Worm (Caenorhabditis elegans) whole organism, L4 larva: Measurements from ENCODE around the gene C25E10.16.

ENCODE experiments used
- F37D6.2 ChIP-seq: sonication (generic microtip); optimal IDR thresholded peaks from 2 replicates; lab custom pipeline; 2016; ENCODE audit warnings: mild to moderate bottlenecking, missing genetic modification characterization, missing compliant biosample characterization
- F49E8.2 ChIP-seq: sonication (generic microtip); optimal IDR thresholded peaks from 2 replicates; lab custom pipeline; 2016; ENCODE audit warnings: missing compliant biosample characterization, mild to moderate bottlenecking, missing genetic modification characterization, borderline replicate concordance
- T20F7.1 ChIP-seq: fragments of 200-800 bp; sonication (Bioruptor generic); optimal IDR thresholded peaks from 2 replicates; lab custom pipeline; 2018; ENCODE audit warnings: mild to moderate bottlenecking, missing genetic modification characterization, missing compliant biosample characterization
- T26A8.4 ChIP-seq: fragments of 200-800 bp; sonication (Bioruptor generic); IDR thresholded peaks from 2 replicates; pipeline ENCODE4 v1.3.6; 2022; ENCODE audit warnings: missing genetic modification characterization, missing compliant biosample characterization
- Y105C5A.15 ChIP-seq: fragments of 200-800 bp; sonication (Bioruptor generic); IDR thresholded peaks from 2 replicates; pipeline ENCODE4 v1.3.6; 2022; ENCODE audit warnings: missing genetic modification characterization, missing compliant biosample characterization
- arid-1 ChIP-seq: fragments of 200-800 bp; sonication (Bioruptor generic); conservative IDR thresholded peaks from 2 replicates; pipeline ENCODE4 v1.3.6; 2022; ENCODE audit warnings: missing genetic modification reagents, missing genetic modification characterization, missing compliant biosample characterization
- attf-4 ChIP-seq: sonication (generic microtip); optimal IDR thresholded peaks from 3 replicates; lab custom pipeline; 2017; ENCODE audit warnings: missing biosample characterization, missing genetic modification characterization
- ceh-20 ChIP-seq: fragments of 200-800 bp; sonication (Bioruptor generic); IDR thresholded peaks from 2 replicates; pipeline ENCODE4 v1.3.6; 2022; ENCODE audit warnings: missing genetic modification reagents, missing genetic modification characterization, missing compliant biosample characterization
- ceh-32 ChIP-seq: sonication (generic microtip); optimal IDR thresholded peaks from 2 replicates; lab custom pipeline; 2016; ENCODE audit warnings: mild to moderate bottlenecking, missing genetic modification characterization, missing compliant biosample characterization; ENCODE audit not compliant: poor library complexity
- ceh-82 ChIP-seq: sonication (generic microtip); optimal IDR thresholded peaks from 2 replicates; lab custom pipeline; 2017; ENCODE audit warnings: missing biosample characterization, missing genetic modification characterization
- ctbp-1 ChIP-seq: fragments of 200-800 bp; sonication (Bioruptor generic); IDR thresholded peaks from 2 replicates; pipeline ENCODE4 v1.3.6; 2022; ENCODE audit warnings: missing genetic modification reagents, missing genetic modification characterization, missing compliant biosample characterization
- daf-16 ChIP-seq, 3 experiments: sonication (generic microtip); optimal IDR thresholded peaks; 2 replicates each; lab custom pipeline; 2016 to 2017; ENCODE audit warnings: missing genetic modification characterization in 3 of 3, missing genetic modification reagents in 3 of 3, mild to moderate bottlenecking in 2 of 3, missing compliant biosample characterization in 2 of 3, missing biosample characterization in 1 of 3, moderate library complexity in 1 of 3
- dve-1 ChIP-seq: sonication (generic microtip); optimal IDR thresholded peaks from 2 replicates; lab custom pipeline; 2017; ENCODE audit warnings: antibody characterized with exemption, mild to moderate bottlenecking, missing genetic modification characterization, missing compliant biosample characterization; ENCODE audit not compliant: insufficient read depth
- egl-27 ChIP-seq: sonication (generic microtip); optimal IDR thresholded peaks from 3 replicates; lab custom pipeline; 2017; ENCODE audit warnings: missing biosample characterization, missing genetic modification reagents, missing genetic modification characterization
- fkh-10 ChIP-seq: fragments of 150-350 bp; optimal IDR thresholded peaks from 2 replicates; lab custom pipeline; 2014; ENCODE audit warnings: missing biosample characterization, missing genetic modification reagents, missing genetic modification characterization
- hif-1 ChIP-seq, 2 experiments: sonication (generic microtip); optimal IDR thresholded peaks; 2 replicates each; lab custom pipeline; 2016 to 2017; ENCODE audit warnings: missing compliant biosample characterization in 2 of 2, missing genetic modification characterization in 2 of 2, missing genetic modification reagents in 2 of 2, missing genotype in 2 of 2, mild to moderate bottlenecking in 1 of 2
- hlh-11 ChIP-seq: fragments of 200-800 bp; sonication (Bioruptor generic); optimal IDR thresholded peaks from 2 replicates; lab custom pipeline; 2018; ENCODE audit warnings: mild to moderate bottlenecking, missing genetic modification characterization, missing compliant biosample characterization
- hlh-30 ChIP-seq: sonication (generic microtip); optimal IDR thresholded peaks from 2 replicates; lab custom pipeline; 2017; ENCODE audit warnings: antibody characterized with exemption, mild to moderate bottlenecking, missing genetic modification characterization, missing compliant biosample characterization; ENCODE audit not compliant: insufficient read depth
- hmg-1.1 ChIP-seq: fragments of 200-800 bp; sonication (Bioruptor generic); IDR thresholded peaks from 2 replicates; pipeline ENCODE4 v1.3.6; 2022; ENCODE audit warnings: missing genetic modification reagents, missing genetic modification characterization, missing compliant biosample characterization
- mep-1 ChIP-seq: fragments of 150-350 bp; sonication (generic microtip); optimal IDR thresholded peaks from 3 replicates; lab custom pipeline; 2014; ENCODE audit warnings: missing biosample characterization, missing genetic modification characterization
- mxl-3 ChIP-seq: fragments of 200-800 bp; sonication (Bioruptor generic); optimal IDR thresholded peaks from 2 replicates; lab custom pipeline; 2018; ENCODE audit warnings: mild to moderate bottlenecking, missing genetic modification characterization, missing compliant biosample characterization
- nhr-10 ChIP-seq: fragments of 150-350 bp; optimal IDR thresholded peaks from 2 replicates; lab custom pipeline; 2014; ENCODE audit warnings: missing biosample characterization, missing genetic modification characterization
- nhr-102 ChIP-seq: sonication (generic microtip); optimal IDR thresholded peaks from 2 replicates; lab custom pipeline; 2016; ENCODE audit warnings: mild to moderate bottlenecking, missing genetic modification characterization, moderate library complexity, missing compliant biosample characterization
- nhr-11 ChIP-seq: fragments of 150-350 bp; optimal IDR thresholded peaks from 2 replicates; lab custom pipeline; 2014; ENCODE audit warnings: missing biosample characterization, missing genetic modification characterization
- nhr-237 ChIP-seq: sonication (generic microtip); optimal IDR thresholded peaks from 2 replicates; lab custom pipeline; 2017; ENCODE audit warnings: missing biosample characterization, missing genetic modification characterization
- nhr-28 ChIP-seq: fragments of 150-350 bp; optimal IDR thresholded peaks from 2 replicates; lab custom pipeline; 2014; ENCODE audit warnings: missing biosample characterization, missing genetic modification characterization
- nhr-48 ChIP-seq: sonication (generic microtip); optimal IDR thresholded peaks from 2 replicates; lab custom pipeline; 2016; ENCODE audit warnings: mild to moderate bottlenecking, missing genetic modification characterization, missing compliant biosample characterization
- nhr-6 ChIP-seq: fragments of 150-350 bp; optimal IDR thresholded peaks from 2 replicates; lab custom pipeline; 2014; ENCODE audit warnings: missing biosample characterization, missing genetic modification characterization
- pha-4 ChIP-seq, 2 experiments: fragments of 150-350 bp in 1 of 2; fragments of 200-800 bp in 1 of 2; sonication (Bioruptor generic) in 1 of 2; IDR thresholded peaks in 1 of 2; optimal IDR thresholded peaks in 1 of 2; 2 replicates each; pipeline versions ENCODE4 v1.3.6 to Lab custom; 2014 to 2022; ENCODE audit warnings: missing genetic modification characterization in 2 of 2, missing genetic modification reagents in 2 of 2, missing biosample characterization in 1 of 2, missing compliant biosample characterization in 1 of 2
- php-3 ChIP-seq: fragments of 200-800 bp; sonication (Bioruptor generic); IDR thresholded peaks from 2 replicates; pipeline ENCODE4 v1.3.6; 2022; ENCODE audit warnings: missing genetic modification reagents, missing genetic modification characterization, missing compliant biosample characterization
- skn-1 ChIP-seq: fragments of 150-350 bp; optimal IDR thresholded peaks from 2 replicates; lab custom pipeline; 2014; ENCODE audit warnings: missing biosample characterization, missing genetic modification characterization
- snpc-4 ChIP-seq: fragments of 150-350 bp; optimal IDR thresholded peaks from 2 replicates; lab custom pipeline; 2014; ENCODE audit warnings: missing biosample characterization, missing genetic modification characterization
- unc-39 ChIP-seq: sonication (generic microtip); optimal IDR thresholded peaks from 2 replicates; lab custom pipeline; 2017; ENCODE audit warnings: missing biosample characterization, missing genetic modification characterization
- ztf-7 ChIP-seq: fragments of 150-350 bp; optimal IDR thresholded peaks from 2 replicates; lab custom pipeline; 2014; ENCODE audit warnings: missing biosample characterization, missing genetic modification characterization

The C25E10.16 gene

DNA sequence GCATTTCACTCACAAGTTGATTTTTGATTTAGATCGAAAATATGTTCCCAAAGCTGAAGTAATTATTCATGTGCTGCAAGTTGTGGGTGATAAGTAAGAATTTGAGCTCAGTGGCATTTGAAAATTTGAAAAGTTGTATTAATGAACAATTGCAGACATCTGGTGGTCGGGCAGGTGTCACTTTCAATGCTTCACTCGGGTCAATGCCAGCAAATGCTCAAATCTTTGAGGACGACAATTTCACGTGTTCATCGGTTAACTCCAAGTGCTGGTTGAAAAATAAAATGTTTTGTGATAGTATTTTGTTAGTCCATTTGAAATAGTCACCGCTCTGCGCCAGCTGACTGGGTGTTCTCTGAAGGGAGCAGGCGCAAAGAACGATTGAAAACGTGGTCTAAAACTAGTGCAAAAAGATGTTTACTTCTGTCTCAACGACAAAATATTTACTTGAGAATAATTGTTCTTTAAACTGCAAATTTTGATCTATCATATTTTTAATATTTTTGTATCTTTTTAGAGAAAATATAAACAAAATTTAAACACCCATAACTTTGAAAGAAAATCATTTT, 34.8 kb upstream of the C25E10.16 start (continued):
- TF ChIP-seq pha-4 (GFP tag; IDR thresholded peaks at IDR 0.05; lab: Robert Waterston, UW): no peak
- TF ChIP-seq pha-4 (tag; optimal IDR thresholded peaks at IDR 0.05; lab: Kevin White, UChicago): peak; percentile 52
- TF ChIP-seq mxl-3 (GFP tag; lab: Kevin White, UChicago): peak; percentile 11
- TF ChIP-seq nhr-102 (tag; lab: Kevin White, UChicago): no peak
- TF ChIP-seq php-3 (GFP tag; lab: Robert Waterston, UW): no peak
- no peak for TF ChIP-seq unc-39 (tag; lab: Kevin White, UChicago)
- TF ChIP-seq hif-1 (tag; optimal IDR thresholded peaks at IDR 0.05; lab: Kevin White, UChicago): peak in 1 of 2 experiments; percentile 39
- no peak for TF ChIP-seq F49E8.2 (tag; lab: Kevin White, UChicago)
- TF ChIP-seq arid-1 (GFP tag; lab: Robert Waterston, UW): no peak
- no peak for TF ChIP-seq T20F7.1
- peak; percentile 80 for TF ChIP-seq nhr-28
- TF ChIP-seq nhr-48: peak; percentile 58
- TF ChIP-seq ctbp-1: no peak
- no peak for TF ChIP-seq hmg-1.1 (GFP tag; lab: Robert Waterston, UW)
- peak in 1 of 2 experiments; percentile 95 for TF ChIP-seq daf-16 (GFP tag; optimal IDR thresholded peaks at IDR 0.05; lab: Kevin White, UChicago)
- TF ChIP-seq daf-16 (tag; optimal IDR thresholded peaks at IDR 0.05; lab: Kevin White, UChicago): peak; percentile 99
- no peak for TF ChIP-seq fkh-10 (GFP tag; lab: Kevin White, UChicago)
- 0 out of 2 replicates have a peak, but pooled peaks have one; percentile 27 for TF ChIP-seq T26A8.4 (GFP tag; lab: Robert Waterston, UW)
- no peak for TF ChIP-seq attf-4
- TF ChIP-seq ceh-32 (tag; lab: Kevin White, UChicago): no peak
- no peak for TF ChIP-seq ztf-7 (tag; lab: Kevin White, UChicago)
- TF ChIP-seq nhr-10: no peak
- peak; percentile 92 for TF ChIP-seq hlh-30
- TF ChIP-seq dve-1 (tag; lab: Kevin White, UChicago): peak; percentile 86
- TF ChIP-seq hlh-11 (tag; lab: Kevin White, UChicago): peak; percentile 91
- TF ChIP-seq nhr-11 (tag; lab: Kevin White, UChicago): peak; percentile 68
- no peak for TF ChIP-seq nhr-6 (tag; lab: Kevin White, UChicago)

DNA sequence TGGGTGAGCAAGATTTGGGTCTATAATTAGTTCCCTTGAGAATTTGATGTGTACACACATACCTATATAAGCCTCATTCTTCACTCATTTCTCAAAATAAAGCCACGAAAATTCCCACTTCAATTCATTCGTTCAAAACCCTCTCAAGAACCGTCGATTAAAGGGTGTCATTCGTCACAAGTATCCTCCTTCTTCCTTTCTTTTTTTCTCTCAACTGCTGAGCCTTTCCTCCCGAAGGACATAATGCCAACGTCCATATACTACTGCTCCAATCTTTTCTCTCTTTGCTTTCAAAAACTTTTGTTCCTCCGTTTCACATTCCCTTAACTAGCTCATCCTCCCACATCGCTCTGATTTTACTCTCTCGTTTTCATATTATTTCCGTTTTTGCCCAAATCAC, 32.8 kb upstream of the C25E10.16 start, which contains the start of gene T27E4.1:
T27E4.1 (plus strand) TSS at position 137 of the 400 bp plus-strand sequence.
- TF ChIP-seq F37D6.2 (tag; lab: Kevin White, UChicago): no peak
- no peak for TF ChIP-seq egl-27 (tag; lab: Kevin White, UChicago)
- TF ChIP-seq hlh-30: peak; percentile 31
- no peak for TF ChIP-seq ceh-82 (tag; lab: Kevin White, UChicago)
- no peak for TF ChIP-seq snpc-4 (tag; lab: Kevin White, UChicago)
- no peak for TF ChIP-seq Y105C5A.15 (GFP tag; lab: Robert Waterston, UW)
- no peak for TF ChIP-seq nhr-237 (tag; lab: Kevin White, UChicago)
- no peak for TF ChIP-seq skn-1 (tag; lab: Kevin White, UChicago)
- peak; percentile 30 for TF ChIP-seq fkh-10 (GFP tag; lab: Kevin White, UChicago)
- peak; percentile 12 for TF ChIP-seq mep-1 (tag; lab: Kevin White, UChicago)
- TF ChIP-seq ceh-20 (GFP tag; lab: Robert Waterston, UW): 0 out of 2 replicates have a peak, but pooled peaks have one; percentile 21
- TF ChIP-seq, all 104 proteins: peak for 4
